Worm (Caenorhabditis elegans): Measurements from ENCODE around the gene F40C5.1.

DNA sequence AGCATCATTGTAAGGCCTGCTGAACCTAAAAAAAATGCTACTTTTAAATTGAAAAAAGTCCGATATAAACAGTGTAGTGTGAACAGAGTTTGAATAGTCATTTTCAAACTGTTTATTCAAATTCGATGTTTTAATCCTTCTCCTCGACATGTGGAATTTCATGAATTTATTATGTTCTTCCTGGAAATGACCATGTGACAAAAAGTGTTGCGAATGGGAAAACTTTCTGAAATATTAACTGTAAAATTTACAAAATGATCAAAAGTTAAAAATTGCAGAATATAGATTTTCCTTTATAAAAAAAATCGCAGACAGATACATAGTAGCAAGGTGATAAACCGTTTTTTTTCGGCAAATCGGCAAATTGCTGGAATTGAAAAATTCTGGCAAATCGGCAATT, 32.8 kb downstream of the F40C5.1 start, which contains the start of gene T22F3.8:
- TF ChIP-seq lin-11 (tag; optimal IDR thresholded peaks at IDR 0.05) (no peak), unc-62 (GFP tag; optimal IDR thresholded peaks at IDR 0.05) (no peak), R02D3.7 (tag; optimal IDR thresholded peaks at IDR 0.05) (no peak), nhr-77 (tag; optimal IDR thresholded peaks at IDR 0.05) (no peak), snpc-4 (tag; optimal IDR thresholded peaks at IDR 0.05) (no peak), lin-13 (GFP tag; optimal IDR thresholded peaks at IDR 0.05) (no peak), elt-1 (tag; optimal IDR thresholded peaks at IDR 0.05) (no peak)

All from whole organism, L2 larva.